Worm (Caenorhabditis elegans): Measurements from ENCODE around the gene irld-51.

- TF ChIP-seq W03F9.2 (tag; optimal IDR thresholded peaks at IDR 0.05) (no peak), him-1 (tag; optimal IDR thresholded peaks at IDR 0.05) (no peak)
These were observed 51.4 kb downstream of the irld-51 start for ce11 chrII:2901158-2901557.

All from whole organism, L4/young adult.